Fruit fly (Drosophila melanogaster): ENCODE results near the gene CG9536.

CG9536 gene

dm6 chr2L:6470100-6470644 lies 6.6 kb downstream of the CG9536 start:
- no peak for TF ChIP-seq Lpt (GFP tag; optimal IDR thresholded peaks at IDR 0.05)
- no peak for TF ChIP-seq CG8281 (tag; optimal IDR thresholded peaks at IDR 0.05)
- TF ChIP-seq CG7928 (GFP tag; optimal IDR thresholded peaks at IDR 0.05), result no peak
- no peak for TF ChIP-seq CG33213 (GFP tag; optimal IDR thresholded peaks at IDR 0.05)
- peak in 1 of 2 experiments; percentile 18 for TF ChIP-seq Eip74EF (GFP tag; optimal IDR thresholded peaks at IDR 0.05)
- no peak for TF ChIP-seq CG4328 (GFP tag; optimal IDR thresholded peaks at IDR 0.05)
- peak; percentile 45; the same call in 1 of the 4 replicates for TF ChIP-seq chinmo (GFP tag; IDR thresholded peaks at IDR 0.05; ENCODE audit: partially characterized antibody)
- no peak for TF ChIP-seq Lim3 (GFP tag; IDR thresholded peaks at IDR 0.05)
- TF ChIP-seq nerfin-2 (GFP tag; IDR thresholded peaks at IDR 0.05; ENCODE audit: partially characterized antibody), result 0 out of 2 replicates have a peak, but pooled peaks have one; percentile 18
- no peak for TF ChIP-seq Side (GFP tag; optimal IDR thresholded peaks at IDR 0.05)
- peak; percentile 55; the same call in 2 of the 3 replicates for TF ChIP-seq CG11695 (GFP tag; IDR thresholded peaks at IDR 0.05)
- TF ChIP-seq dimm (GFP tag; IDR thresholded peaks at IDR 0.05), result no peak
- TF ChIP-seq Vsx1 (GFP tag; optimal IDR thresholded peaks at IDR 0.05), result no peak
- no peak for TF ChIP-seq cad (GFP tag; optimal IDR thresholded peaks at IDR 0.05)
- TF ChIP-seq Atf-2 (GFP tag; optimal IDR thresholded peaks at IDR 0.05), result no peak
- no peak for TF ChIP-seq scrt (GFP tag; optimal IDR thresholded peaks at IDR 0.05)
- TF ChIP-seq NFAT (GFP tag; IDR thresholded peaks at IDR 0.05), result no peak
- TF ChIP-seq slp2 (GFP tag; optimal IDR thresholded peaks at IDR 0.05), result no peak
- no peak for TF ChIP-seq Atf3 (GFP tag; optimal IDR thresholded peaks at IDR 0.05)
- no peak for TF ChIP-seq Sox100B (GFP tag; optimal IDR thresholded peaks at IDR 0.05)
- no peak for TF ChIP-seq CG1792 (GFP tag; optimal IDR thresholded peaks at IDR 0.05)
- no peak for TF ChIP-seq CG14860 (GFP tag; IDR thresholded peaks at IDR 0.05; ENCODE audit: partially characterized antibody)
- TF ChIP-seq CG2120 (GFP tag; optimal IDR thresholded peaks at IDR 0.05), result no peak
- TF ChIP-seq zf30C (GFP tag; optimal IDR thresholded peaks at IDR 0.05), result no peak
- TF ChIP-seq Gsc (GFP tag; IDR thresholded peaks at IDR 0.05), result no peak
- no peak for TF ChIP-seq CG13296 (GFP tag; optimal IDR thresholded peaks at IDR 0.05)
- TF ChIP-seq CG18599 (GFP tag; optimal IDR thresholded peaks at IDR 0.05), result no peak
- no peak for TF ChIP-seq Camta (GFP tag; optimal IDR thresholded peaks at IDR 0.05)
- no peak for TF ChIP-seq lov (optimal IDR thresholded peaks at IDR 0.05)
- TF ChIP-seq lov (GFP tag; IDR thresholded peaks at IDR 0.05), result no peak
- no peak for TF ChIP-seq grau (tag; optimal IDR thresholded peaks at IDR 0.05)
- TF ChIP-seq B-H2 (GFP tag; optimal IDR thresholded peaks at IDR 0.05), result no peak
- TF ChIP-seq CG15011 (GFP tag; optimal IDR thresholded peaks at IDR 0.05), result no peak
- TF ChIP-seq CG2202 (tag; optimal IDR thresholded peaks at IDR 0.05), result no peak
- TF ChIP-seq CG2199 (GFP tag; IDR thresholded peaks at IDR 0.05), result no peak
- TF ChIP-seq CG15269 (tag; optimal IDR thresholded peaks at IDR 0.05), result peak; percentile 31
- no peak for TF ChIP-seq Six4 (GFP tag; optimal IDR thresholded peaks at IDR 0.05)
- TF ChIP-seq CHES-1-like (GFP tag; optimal IDR thresholded peaks at IDR 0.05), result no peak
- TF ChIP-seq CG18011 (GFP tag; optimal IDR thresholded peaks at IDR 0.05), result no peak
- TF ChIP-seq CG3726 (GFP tag; IDR thresholded peaks at IDR 0.05), result no peak
- TF ChIP-seq en (GFP tag; optimal IDR thresholded peaks at IDR 0.05), result no peak
- no peak for TF ChIP-seq Nf-YB (GFP tag; optimal IDR thresholded peaks at IDR 0.05)
- no peak for TF ChIP-seq Bdp1 (GFP tag; optimal IDR thresholded peaks at IDR 0.05)
- TF ChIP-seq dpn (GFP tag; optimal IDR thresholded peaks at IDR 0.05), result no peak
- TF ChIP-seq Awh (GFP tag; IDR thresholded peaks at IDR 0.05), result no peak
- TF ChIP-seq Fer2 (tag; optimal IDR thresholded peaks at IDR 0.05), result no peak
- TF ChIP-seq az2 (GFP tag; optimal IDR thresholded peaks at IDR 0.05), result no peak
- no peak for TF ChIP-seq gce (GFP tag; IDR thresholded peaks at IDR 0.05)
- TF ChIP-seq Hsf (GFP tag; optimal IDR thresholded peaks at IDR 0.05), result no peak
- TF ChIP-seq Sry-δ (GFP tag; optimal IDR thresholded peaks at IDR 0.05), result no peak
- TF ChIP-seq Stat92E (GFP tag; optimal IDR thresholded peaks at IDR 0.05), result peak in 1 of 3 experiments; percentile 64
